Worm (Caenorhabditis elegans): ENCODE results near the gene B0303.11.

DNA sequence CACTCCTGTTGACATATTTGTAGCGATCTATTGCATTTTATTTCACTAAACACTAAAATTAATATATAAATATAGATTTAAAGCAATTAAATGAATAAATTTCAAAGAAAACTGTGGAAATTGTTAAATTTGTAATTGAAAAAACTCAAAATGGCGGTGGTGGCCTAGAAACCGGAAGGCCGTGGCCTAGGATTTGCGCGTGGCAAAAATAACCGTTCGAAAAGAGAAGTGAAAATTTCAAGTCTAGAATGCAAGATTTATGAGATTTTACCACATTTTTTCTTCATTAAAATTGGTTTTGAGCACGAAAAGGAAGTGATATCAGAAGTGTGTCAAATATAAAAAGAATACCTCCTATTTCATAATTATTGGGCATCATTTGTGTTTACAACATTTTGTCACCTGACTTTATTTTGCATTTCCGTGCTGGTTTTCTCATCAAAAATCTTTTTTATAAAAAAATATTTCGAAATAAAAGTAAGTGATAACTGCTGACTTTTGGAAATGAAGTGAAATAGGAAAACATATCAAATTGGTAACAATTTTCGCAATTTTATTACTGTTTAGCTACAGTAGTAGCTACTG, 26.4 kb downstream of the B0303.11 start, which contains the start of gene fli-1:
- TF ChIP-seq nhr-11 (tag; optimal IDR thresholded peaks at IDR 0.05) (no peak), pha-2 (tag; optimal IDR thresholded peaks at IDR 0.05) (no peak), sox-4 (tag; optimal IDR thresholded peaks at IDR 0.05) (no peak), C08G9.2 (tag; optimal IDR thresholded peaks at IDR 0.05) (peak; percentile 68), nfya-1 (tag; optimal IDR thresholded peaks at IDR 0.05) (no peak), ama-1 (optimal IDR thresholded peaks at IDR 0.05) (no peak), ttx-3 (tag; optimal IDR thresholded peaks at IDR 0.05) (no peak), elt-2 (tag; optimal IDR thresholded peaks at IDR 0.05) (peak; percentile 18), sox-2 (GFP tag; IDR thresholded peaks at IDR 0.05) (no peak), ceh-45 (GFP tag; IDR thresholded peaks at IDR 0.05) (no peak), F13H6.1 (tag; optimal IDR thresholded peaks at IDR 0.05) (no peak), syd-9 (tag; optimal IDR thresholded peaks at IDR 0.05) (no peak)

All from whole organism, late embryonic.